Fruit fly (Drosophila melanogaster): ENCODE results near the gene CG43321.

dm6 chr2L:7010513-7010912 is 1.5 kb upstream of the CG43321 start:
- no peak for TF ChIP-seq CG8478 (optimal IDR thresholded peaks at IDR 0.05)
- no peak for TF ChIP-seq CTCF (optimal IDR thresholded peaks at IDR 0.05)

All from S2 (cell line).